Comparison of ENCODE assay signal across 2 worm cellular contexts in genomic region chrIV:7734619-7735018, ce11.
TF ChIP-seq lines count a peak whose summit lies in the region.

Gene clx-1 (plus strand): TSS chrIV:7734648.

TF ChIP-seq in whole organism, L4 larva, 104 proteins besides CTCF, POLR2A, EP300 and RAD21:
- TF ChIP-seq ceh-32 (tag; optimal IDR thresholded peaks at IDR 0.05; lab: Kevin White, UChicago; ENCODE audit: poor library complexity) (no peak), zfp-3 (GFP tag; conservative IDR thresholded peaks at IDR 0.05; lab: Robert Waterston, UW) (no peak), tra-1 (GFP tag; IDR thresholded peaks at IDR 0.05; lab: Robert Waterston, UW) (no peak), nhr-42 (GFP tag; IDR thresholded peaks at IDR 0.05; lab: Robert Waterston, UW) (no peak), set-16 (GFP tag; IDR thresholded peaks at IDR 0.05; lab: Robert Waterston, UW) (peak; percentile 91), lin-15B (tag; optimal IDR thresholded peaks at IDR 0.05; lab: Kevin White, UChicago) (no peak), attf-4 (tag; optimal IDR thresholded peaks at IDR 0.05; lab: Kevin White, UChicago) (no peak)

TF ChIP-seq in whole organism, young adult, 124 proteins besides CTCF, POLR2A, EP300 and RAD21:
- TF ChIP-seq nfya-2 (GFP tag; IDR thresholded peaks at IDR 0.05; lab: Robert Waterston, UW) = no peak
- TF ChIP-seq egrh-3 (GFP tag; IDR thresholded peaks at IDR 0.05; lab: Robert Waterston, UW) = peak; percentile 36; the same call in 1 of the 2 replicates
